Worm (Caenorhabditis elegans) whole organism, late embryonic: ENCODE data around the gene T02H6.3.

ENCODE experiments used
- K09A11.1 ChIP-seq: sonication (generic microtip); optimal IDR thresholded peaks from 2 replicates; lab custom pipeline; 2017; ENCODE audit warnings: antibody characterized with exemption, mild to moderate bottlenecking, missing genetic modification characterization, missing compliant biosample characterization; ENCODE audit not compliant: insufficient read depth
- ceh-14 ChIP-seq: sonication (generic microtip); optimal IDR thresholded peaks from 2 replicates; lab custom pipeline; 2016; ENCODE audit warnings: missing genotype, missing genetic modification characterization, missing compliant biosample characterization
- elt-4 ChIP-seq: sonication (generic microtip); optimal IDR thresholded peaks from 2 replicates; lab custom pipeline; 2016; ENCODE audit warnings: missing genetic modification characterization, missing compliant biosample characterization
- fkh-10 ChIP-seq: fragments of 150-350 bp; optimal IDR thresholded peaks from 2 replicates; lab custom pipeline; 2014; ENCODE audit warnings: missing biosample characterization, missing genetic modification reagents, missing genetic modification characterization
- gmeb-2 ChIP-seq: sonication (generic microtip); optimal IDR thresholded peaks from 2 replicates; lab custom pipeline; 2016; ENCODE audit warnings: missing genetic modification characterization, inconsistent platforms, missing compliant biosample characterization
- hlh-15 ChIP-seq: sonication (generic microtip); optimal IDR thresholded peaks from 2 replicates; lab custom pipeline; 2016; ENCODE audit warnings: missing genetic modification characterization, missing compliant biosample characterization
- nhr-11 ChIP-seq: fragments of 150-350 bp; optimal IDR thresholded peaks from 2 replicates; lab custom pipeline; 2014; ENCODE audit warnings: missing biosample characterization, missing genetic modification characterization
- pag-3 ChIP-seq: sonication (generic microtip); optimal IDR thresholded peaks from 2 replicates; lab custom pipeline; 2016; ENCODE audit warnings: missing compliant biosample characterization, missing genetic modification characterization, borderline replicate concordance

DNA sequence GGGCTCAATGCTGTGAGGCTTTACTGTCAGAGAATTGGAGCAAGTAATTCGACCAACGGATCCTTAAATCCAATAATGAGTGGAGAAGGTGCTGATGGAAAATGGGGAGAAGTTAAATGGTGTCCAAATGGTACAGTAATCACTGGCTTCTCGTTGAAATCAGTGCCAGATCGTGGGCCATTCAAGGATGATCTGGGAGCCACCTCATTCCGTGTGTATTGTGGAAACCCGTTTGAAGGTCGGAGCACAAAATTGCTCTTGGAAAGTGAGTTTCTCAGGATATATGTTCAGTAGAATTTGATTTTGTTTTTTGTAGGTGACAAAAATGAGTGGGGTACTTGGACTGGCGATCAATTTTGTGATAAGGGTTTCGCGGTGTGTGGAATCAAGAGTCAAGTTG, 15.8 kb upstream of the T02H6.3 start:
- TF ChIP-seq pag-3 (tag; lab: Kevin White, UChicago) (no peak), fkh-10 (GFP tag; lab: Kevin White, UChicago) (no peak), hlh-15 (tag; lab: Kevin White, UChicago) (no peak), nhr-11 (tag; lab: Kevin White, UChicago) (no peak), elt-4 (tag; lab: Kevin White, UChicago) (no peak), ceh-14 (tag; lab: Kevin White, UChicago) (no peak), K09A11.1 (no peak), gmeb-2 (no peak)
